Worm (Caenorhabditis elegans) whole organism, L2 larva: ENCODE measurements around the gene trim-21.

ENCODE experiments used
- R02D3.7 ChIP-seq: fragments of 150-350 bp; optimal IDR thresholded peaks from 2 replicates; lab custom pipeline; 2014; ENCODE audit warnings: missing biosample characterization, missing genetic modification characterization
- ama-1 ChIP-seq: fragments of 150-350 bp; optimal IDR thresholded peaks from 2 replicates; lab custom pipeline; 2018; ENCODE audit warnings: inconsistent platforms
- ceh-82 ChIP-seq: fragments of 150-350 bp; optimal IDR thresholded peaks from 2 replicates; lab custom pipeline; 2014; ENCODE audit warnings: missing biosample characterization, missing genetic modification characterization
- dmd-4 ChIP-seq: sonication (generic microtip); optimal IDR thresholded peaks from 2 replicates; lab custom pipeline; 2017; ENCODE audit warnings: missing biosample characterization, missing genetic modification characterization
- elt-3 ChIP-seq: sonication (generic microtip); optimal IDR thresholded peaks from 2 replicates; lab custom pipeline; 2017; ENCODE audit warnings: missing biosample characterization, missing genetic modification characterization
- lin-13 ChIP-seq: fragments of 150-350 bp; optimal IDR thresholded peaks from 2 replicates; lab custom pipeline; 2014; ENCODE audit warnings: missing biosample characterization, missing genetic modification reagents, missing genetic modification characterization
- lin-39 ChIP-seq: fragments of 150-350 bp; optimal IDR thresholded peaks from 2 replicates; lab custom pipeline; 2014; ENCODE audit warnings: missing biosample characterization, missing genetic modification reagents, missing genetic modification characterization
- lsy-2 ChIP-seq, 2 experiments: fragments of 150-350 bp in 1 of 2; sonication (generic microtip) in 1 of 2; optimal IDR thresholded peaks; 2 replicates each; lab custom pipeline; 2014 to 2017; ENCODE audit warnings: missing biosample characterization in 2 of 2, missing genetic modification characterization in 2 of 2
- nhr-77 ChIP-seq: fragments of 150-350 bp; optimal IDR thresholded peaks from 2 replicates; lab custom pipeline; 2014; ENCODE audit warnings: missing biosample characterization, missing genetic modification characterization
- unc-55 ChIP-seq: fragments of 150-350 bp; sonication (generic microtip); optimal IDR thresholded peaks from 3 replicates; lab custom pipeline; 2014; ENCODE audit warnings: missing biosample characterization, missing genetic modification reagents, missing genetic modification characterization
- zag-1 ChIP-seq: fragments of 150-350 bp; optimal IDR thresholded peaks from 2 replicates; lab custom pipeline; 2014; ENCODE audit warnings: missing biosample characterization, missing genetic modification characterization
- ztf-1 ChIP-seq: fragments of 200-800 bp; sonication (Bioruptor generic); conservative IDR thresholded peaks from 2 replicates; pipeline ENCODE4 v1.3.6; 2022; ENCODE audit warnings: missing genetic modification characterization, missing compliant biosample characterization
- ztf-11 ChIP-seq: sonication (generic microtip); optimal IDR thresholded peaks from 2 replicates; lab custom pipeline; 2017; ENCODE audit warnings: missing biosample characterization, missing genetic modification characterization

ce11 chrII:2279839-2280238 is 32.8 kb downstream of the trim-21 start, which contains the start of gene K09F6.11:
- TF ChIP-seq dmd-4 (no peak), ama-1 (lab: Kevin White, UChicago) (no peak), ztf-1 (GFP tag; lab: Robert Waterston, UW) (no peak), ceh-82 (tag; lab: Kevin White, UChicago) (no peak), lin-39 (tag; lab: Kevin White, UChicago) (no peak), unc-55 (GFP tag; lab: Kevin White, UChicago) (no peak), zag-1 (no peak), elt-3 (tag; lab: Kevin White, UChicago) (no peak), ztf-11 (no peak), nhr-77 (tag; lab: Kevin White, UChicago) (no peak), lsy-2 (tag; optimal IDR thresholded peaks at IDR 0.05; lab: Kevin White, UChicago) (no peak), lin-13 (GFP tag; lab: Kevin White, UChicago) (no peak), R02D3.7 (no peak)
